Fruit fly (Drosophila melanogaster) whole organism, embryonic: ENCODE data around the gene CG34183.
A peak's percentile ranks its signal among the peaks of the same experiment; 100 is the strongest.

Experiments
- CG10431 ChIP-seq: fragments of 200-800 bp; sonication (Bioruptor generic); optimal IDR thresholded peaks from 3 replicates; lab custom pipeline; 2018; ENCODE audit warnings: missing biosample characterization, mild to moderate bottlenecking, missing genetic modification characterization
- CG11398 ChIP-seq: fragments of 200-800 bp; sonication (Bioruptor generic); optimal IDR thresholded peaks from 2 replicates; lab custom pipeline; 2016; ENCODE audit warnings: missing biosample characterization, missing genetic modification characterization
- CG11560 ChIP-seq: fragments of 200-800 bp; sonication (Bioruptor generic); IDR thresholded peaks from 3 replicates; pipeline ENCODE4 v1.3.6; 2022; ENCODE audit warnings: missing biosample characterization, missing genetic modification characterization
- CG14860 ChIP-seq: fragments of 200-800 bp; sonication (Bioruptor generic); IDR thresholded peaks from 3 replicates; pipeline ENCODE4 v1.3.6; 2022; ENCODE audit warnings: missing biosample characterization, missing genetic modification characterization; ENCODE audit not compliant: partially characterized antibody
- CG18476 ChIP-seq: fragments of 200-800 bp; sonication (Bioruptor generic); optimal IDR thresholded peaks from 2 replicates; lab custom pipeline; 2016; ENCODE audit warnings: missing biosample characterization, mild to moderate bottlenecking, missing genetic modification characterization
- CG2116 ChIP-seq: fragments of 200-800 bp; sonication (Bioruptor generic); optimal IDR thresholded peaks from 3 replicates; lab custom pipeline; 2018; ENCODE audit warnings: missing biosample characterization, mild to moderate bottlenecking, missing genetic modification characterization
- CG34224 ChIP-seq: fragments of 200-800 bp; sonication (Bioruptor generic); IDR thresholded peaks from 3 replicates; pipeline ENCODE4 v1.3.6; 2022; ENCODE audit warnings: missing biosample characterization, missing genetic modification characterization; ENCODE audit not compliant: partially characterized antibody
- CG6791 ChIP-seq: fragments of 200-800 bp; sonication (Bioruptor generic); IDR thresholded peaks from 3 replicates; pipeline ENCODE4 v1.3.6; 2022; ENCODE audit warnings: missing biosample characterization, missing genetic modification characterization; ENCODE audit not compliant: partially characterized antibody
- CG7963 ChIP-seq: fragments of 200-800 bp; sonication (Bioruptor generic); IDR thresholded peaks from 3 replicates; pipeline ENCODE4 v1.3.6; 2022; ENCODE audit warnings: missing biosample characterization, missing genetic modification characterization; ENCODE audit not compliant: partially characterized antibody
- Deaf1 ChIP-seq: fragments of 200-800 bp; optimal IDR thresholded peaks from 3 replicates; lab custom pipeline; 2019; ENCODE audit warnings: missing biosample characterization, mild to moderate bottlenecking, missing genetic modification characterization, moderate library complexity
- Dref ChIP-seq: fragments of 200-800 bp; sonication (Bioruptor generic); IDR thresholded peaks from 2 replicates; pipeline ENCODE4 v1.3.6; 2022; ENCODE audit warnings: missing biosample characterization, missing genetic modification characterization
- E2f1 ChIP-seq: fragments of 200-800 bp; sonication (Bioruptor generic); IDR thresholded peaks from 2 replicates; pipeline ENCODE4 v1.3.6; 2022; ENCODE audit warnings: missing biosample characterization, missing genetic modification characterization
- Ets65A ChIP-seq: fragments of 200-800 bp; sonication (Bioruptor generic); peaks from one replicate; lab custom pipeline; 2016; ENCODE audit warnings: missing biosample characterization, missing genetic modification characterization
- HLH4C ChIP-seq: fragments of 200-800 bp; sonication (Bioruptor generic); IDR thresholded peaks from 3 replicates; pipeline ENCODE4 v1.3.6; 2022; ENCODE audit warnings: missing biosample characterization, missing genetic modification characterization; ENCODE audit not compliant: partially characterized antibody
- Hr78 ChIP-seq, 2 experiments: fragments of 200-800 bp in 1 of 2; fragments of >200 bp in 1 of 2; sonication (Bioruptor generic) in 1 of 2; optimal IDR thresholded peaks; 2 replicates each; lab custom pipeline; 2017 to 2019; ENCODE audit warnings: missing biosample characterization in 2 of 2, missing genetic modification characterization in 2 of 2, mild to moderate bottlenecking in 1 of 2, moderate library complexity in 1 of 2
- Med ChIP-seq: fragments of 200-800 bp; sonication (Bioruptor generic); peaks from one replicate; lab custom pipeline; 2016; ENCODE audit warnings: missing biosample characterization, missing genetic modification characterization, mild to moderate bottlenecking, inconsistent platforms, moderate library complexity
- NC2β ChIP-seq: fragments of 200-800 bp; sonication (Bioruptor generic); optimal IDR thresholded peaks from 2 replicates; lab custom pipeline; 2016; ENCODE audit warnings: missing biosample characterization, missing genetic modification characterization
- Opbp ChIP-seq: fragments of 200-800 bp; sonication (Bioruptor generic); IDR thresholded peaks from 3 replicates; pipeline ENCODE4 v1.3.6; 2022; ENCODE audit warnings: missing biosample characterization, missing genetic modification characterization; ENCODE audit not compliant: partially characterized antibody
- Scr ChIP-seq: fragments of 200-800 bp; sonication (Bioruptor generic); IDR thresholded peaks from 2 replicates; pipeline ENCODE4 v1.3.6; 2022; ENCODE audit warnings: missing biosample characterization, missing genetic modification characterization; ENCODE audit not compliant: partially characterized antibody
- Sry-δ ChIP-seq: fragments of 200-800 bp; sonication (Bioruptor generic); optimal IDR thresholded peaks from 2 replicates; lab custom pipeline; 2016; ENCODE audit warnings: missing biosample characterization, missing genetic modification characterization
- Usf ChIP-seq: fragments of 200-800 bp; sonication (Bioruptor generic); optimal IDR thresholded peaks from 2 replicates; lab custom pipeline; 2017; ENCODE audit warnings: missing genotype, missing biosample characterization, missing genetic modification characterization
- bbx ChIP-seq: fragments of 200-800 bp; sonication (Bioruptor generic); IDR thresholded peaks from 2 replicates; pipeline ENCODE4 v1.3.6; 2022; ENCODE audit warnings: missing biosample characterization, missing genetic modification characterization; ENCODE audit not compliant: partially characterized antibody
- croc ChIP-seq: fragments of 200-800 bp; sonication (Bioruptor generic); conservative IDR thresholded peaks from 3 replicates; pipeline ENCODE4 v1.3.6; 2022; ENCODE audit warnings: missing biosample characterization, missing genetic modification characterization
- dpn ChIP-seq, 2 experiments: fragments of 200-800 bp; sonication (Bioruptor generic); optimal IDR thresholded peaks; 3 replicates each; lab custom pipeline; 2016; ENCODE audit warnings: missing biosample characterization in 2 of 2, missing genetic modification characterization in 2 of 2
- exex ChIP-seq: fragments of 200-800 bp; sonication (Bioruptor generic); optimal IDR thresholded peaks from 4 replicates; lab custom pipeline; 2018; ENCODE audit warnings: missing biosample characterization, mild to moderate bottlenecking, missing genetic modification characterization, moderate library complexity
- gsb ChIP-seq: fragments of 200-800 bp; sonication (Bioruptor generic); IDR thresholded peaks from 2 replicates; pipeline ENCODE4 v1.3.6; 2022; ENCODE audit warnings: missing biosample characterization, missing genetic modification characterization
- gsb-n ChIP-seq: fragments of 200-800 bp; sonication (Bioruptor generic); optimal IDR thresholded peaks from 3 replicates; lab custom pipeline; 2018; ENCODE audit warnings: missing biosample characterization, mild to moderate bottlenecking, missing genetic modification characterization
- jigr1 ChIP-seq: fragments of 200-800 bp; sonication (Bioruptor generic); IDR thresholded peaks from 3 replicates; pipeline ENCODE4 v1.3.6; 2022; ENCODE audit warnings: missing biosample characterization, missing genetic modification characterization
- nerfin-2 ChIP-seq: fragments of 200-800 bp; sonication (Bioruptor generic); IDR thresholded peaks from 2 replicates; pipeline ENCODE4 v1.3.6; 2022; ENCODE audit warnings: missing biosample characterization, missing genetic modification characterization; ENCODE audit not compliant: partially characterized antibody
- org-1 ChIP-seq: fragments of 200-800 bp; sonication (Bioruptor generic); optimal IDR thresholded peaks from 2 replicates; lab custom pipeline; 2017; ENCODE audit warnings: missing biosample characterization, missing genetic modification characterization
- pzg ChIP-seq: fragments of 200-800 bp; sonication (Bioruptor generic); optimal IDR thresholded peaks from 3 replicates; lab custom pipeline; 2018; ENCODE audit warnings: missing biosample characterization, mild to moderate bottlenecking, missing genetic modification characterization, moderate library complexity
- schlank ChIP-seq: fragments of 200-800 bp; sonication (Bioruptor generic); optimal IDR thresholded peaks from 2 replicates; lab custom pipeline; 2018; ENCODE audit warnings: missing biosample characterization, mild to moderate bottlenecking, missing genetic modification characterization
- slou ChIP-seq: fragments of 200-800 bp; sonication (Bioruptor generic); optimal IDR thresholded peaks from 3 replicates; lab custom pipeline; 2016; ENCODE audit warnings: missing biosample characterization, missing genetic modification characterization
- so ChIP-seq: fragments of 200-800 bp; sonication (Bioruptor generic); IDR thresholded peaks from 3 replicates; pipeline ENCODE4 v1.3.6; 2022; ENCODE audit warnings: missing biosample characterization, missing genetic modification characterization
- ttk ChIP-seq: fragments of 200-800 bp; sonication (Bioruptor generic); IDR thresholded peaks from 2 replicates; pipeline ENCODE4 v2.1.2; 2022; ENCODE audit warnings: missing biosample characterization, missing genetic modification characterization
- tup ChIP-seq: fragments of 200-800 bp; sonication (Bioruptor generic); optimal IDR thresholded peaks from 2 replicates; lab custom pipeline; 2016; ENCODE audit warnings: missing biosample characterization, mild to moderate bottlenecking, missing genetic modification characterization, moderate library complexity
- zen ChIP-seq: fragments of 200-800 bp; sonication (Bioruptor generic); optimal IDR thresholded peaks from 3 replicates; lab custom pipeline; 2018; ENCODE audit warnings: missing biosample characterization, mild to moderate bottlenecking, missing genetic modification characterization, moderate library complexity

Gene CG34183

dm6 chr2L:9919949-9920348 lies 29.4 kb upstream of the CG34183 start, which contains the start of gene CG4594 (continued):
- TF ChIP-seq CG34224 (GFP tag; lab: Robert Waterston, UW) = 0 out of 3 replicates have a peak, but pooled peaks have one; percentile 28
- TF ChIP-seq exex (tag; lab: Kevin White, UChicago) = peak; percentile 22
- no peak for TF ChIP-seq Usf (GFP tag; lab: Kevin White, UChicago)
- TF ChIP-seq CG11560 (tag; lab: Robert Waterston, UW) = peak; percentile 92
- peak; percentile 23; the same call in 1 of the 3 replicates for TF ChIP-seq HLH4C (GFP tag; lab: Robert Waterston, UW)
- peak; percentile 13; the same call in 2 of the 3 replicates for TF ChIP-seq CG7963 (GFP tag; lab: Robert Waterston, UW)
- no peak for TF ChIP-seq so (GFP tag; lab: Robert Waterston, UW)
- peak; percentile 15; the same call in 2 of the 3 replicates for TF ChIP-seq CG6791 (GFP tag; lab: Robert Waterston, UW)
- 0 out of 3 replicates have a peak, but pooled peaks have one; percentile 12 for TF ChIP-seq CG14860
- no peak for TF ChIP-seq CG11398
- TF ChIP-seq Sry-δ (GFP tag; lab: Kevin White, UChicago) = no peak
- TF ChIP-seq CG18476 (GFP tag; lab: Kevin White, UChicago) = no peak
- TF ChIP-seq Deaf1 = no peak
- TF ChIP-seq tup = no peak
- TF ChIP-seq schlank (tag; lab: Kevin White, UChicago) = no peak
- peak; percentile 17 for TF ChIP-seq pzg (GFP tag; lab: Kevin White, UChicago)
- TF ChIP-seq org-1 = no peak
- TF ChIP-seq Hr78 (GFP tag; optimal IDR thresholded peaks at IDR 0.05; lab: Kevin White, UChicago) = no peak
- peak; percentile 3 for TF ChIP-seq CG2116 (GFP tag; lab: Kevin White, UChicago)
- no peak for TF ChIP-seq ttk
- TF ChIP-seq NC2β = no peak
- TF ChIP-seq slou (GFP tag; lab: Kevin White, UChicago) = no peak
- TF ChIP-seq nerfin-2 (GFP tag; lab: Robert Waterston, UW) = peak; percentile 41; the same call in 1 of the 2 replicates
- no peak for TF ChIP-seq zen (tag; lab: Kevin White, UChicago)
- TF ChIP-seq CG10431 (GFP tag; lab: Kevin White, UChicago) = no peak
- peak; percentile 66 for TF ChIP-seq Dref
- TF ChIP-seq Scr (GFP tag; lab: Robert Waterston, UW) = 0 out of 2 replicates have a peak, but pooled peaks have one; percentile 32
- no peak for TF ChIP-seq croc

- TF ChIP-seq Ets65A (GFP tag; lab: Kevin White, UChicago) = peak; percentile 67
- TF ChIP-seq Opbp (GFP tag; lab: Robert Waterston, UW) = peak; percentile 46; the same call in 1 of the 3 replicates
- TF ChIP-seq Med = peak; percentile 56
- no peak for TF ChIP-seq E2f1 (GFP tag; lab: Robert Waterston, UW)
- no peak for TF ChIP-seq gsb-n
- no peak for TF ChIP-seq dpn (GFP tag; optimal IDR thresholded peaks at IDR 0.05; lab: Kevin White, UChicago)
- 0 out of 3 replicates have a peak, but pooled peaks have one; percentile 37 for TF ChIP-seq jigr1 (GFP tag; lab: Robert Waterston, UW)
- TF ChIP-seq gsb = peak; percentile 26; the same call in 1 of the 2 replicates
- TF ChIP-seq bbx = 0 out of 2 replicates have a peak, but pooled peaks have one; percentile 26
- TF ChIP-seq, all 482 proteins: peak for 6
These were observed 28.6 kb upstream of the CG34183 start for dm6 chr2L:9919218-9919617.
